Worm (Caenorhabditis elegans) whole organism, L4/young adult: ENCODE measurements around the gene K09A9.8.

Experiments used
- W03F9.2 ChIP-seq: fragments of 150-350 bp; optimal IDR thresholded peaks from 2 replicates; lab custom pipeline; 2014; ENCODE audit warnings: missing biosample characterization, missing genetic modification characterization
- dao-5 ChIP-seq: sonication (generic microtip); optimal IDR thresholded peaks from 2 replicates; lab custom pipeline; 2016; ENCODE audit warnings: missing genotype, missing genetic modification characterization, moderate library complexity, missing compliant biosample characterization
- him-1 ChIP-seq: sonication (generic microtip); optimal IDR thresholded peaks from 2 replicates; lab custom pipeline; 2016; ENCODE audit warnings: missing genotype, missing genetic modification reagents, missing genetic modification characterization, missing compliant biosample characterization

The K09A9.8 gene

DNA sequence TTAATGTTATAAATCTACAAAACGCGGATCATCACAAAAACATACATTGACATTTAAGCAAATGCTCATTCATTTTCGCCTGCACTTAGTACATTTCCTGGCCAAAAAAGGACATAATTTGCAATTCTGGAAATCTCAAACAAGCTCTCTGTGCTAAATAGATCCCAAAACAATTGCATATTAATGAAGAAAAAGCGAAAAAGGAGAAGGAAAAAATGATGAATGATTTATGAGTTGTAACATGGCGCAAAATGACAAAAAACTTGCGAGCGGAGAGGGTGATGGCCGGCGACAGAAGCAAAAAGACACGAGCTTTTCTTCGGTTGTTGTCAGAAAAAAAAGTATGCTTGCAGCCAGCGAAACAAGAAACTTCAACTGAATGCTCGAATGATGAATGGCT, 42.1 kb downstream of the K09A9.8 start:
- no peak for TF ChIP-seq W03F9.2 (tag; lab: Kevin White, UChicago)
- TF ChIP-seq him-1, result no peak
- no peak for TF ChIP-seq dao-5 (tag; lab: Kevin White, UChicago)

DNA sequence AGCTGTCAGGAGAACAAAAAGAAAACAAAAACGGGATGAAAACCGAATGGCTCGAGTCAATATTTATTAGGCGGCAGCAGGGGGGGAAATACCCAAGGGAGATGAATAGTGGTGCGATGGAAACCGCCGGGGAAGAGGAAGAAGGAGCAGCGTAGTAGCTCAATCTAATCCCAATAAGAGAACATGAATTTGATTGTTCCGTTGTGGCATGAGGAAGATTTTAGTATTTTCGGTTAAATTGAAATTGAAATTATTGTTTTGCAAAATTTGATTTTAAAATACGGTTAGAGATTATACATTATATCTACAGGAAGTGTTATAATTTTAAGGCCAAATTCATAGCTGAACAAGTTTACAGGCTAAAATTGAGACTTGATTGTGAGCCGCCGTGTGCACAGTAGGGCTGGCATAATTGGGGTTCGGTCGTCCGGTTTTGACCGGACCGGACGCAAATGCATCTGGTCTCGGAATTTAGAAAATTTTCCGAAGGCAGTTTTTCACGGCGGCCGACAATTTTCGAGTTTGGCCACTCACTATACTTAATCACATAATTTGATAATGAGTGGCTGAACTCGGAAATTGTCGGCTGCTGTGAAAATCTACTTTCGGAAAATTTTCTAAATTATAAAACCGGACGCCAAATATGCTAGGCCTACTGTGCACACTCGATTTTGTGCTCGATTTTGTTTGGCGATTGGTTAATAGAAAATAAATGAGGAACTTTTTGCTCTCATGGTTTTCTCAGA, 44.8 kb downstream of the K09A9.8 start:
- TF ChIP-seq W03F9.2 (tag; lab: Kevin White, UChicago) (no peak), him-1 (no peak), dao-5 (tag; lab: Kevin White, UChicago) (no peak)

DNA sequence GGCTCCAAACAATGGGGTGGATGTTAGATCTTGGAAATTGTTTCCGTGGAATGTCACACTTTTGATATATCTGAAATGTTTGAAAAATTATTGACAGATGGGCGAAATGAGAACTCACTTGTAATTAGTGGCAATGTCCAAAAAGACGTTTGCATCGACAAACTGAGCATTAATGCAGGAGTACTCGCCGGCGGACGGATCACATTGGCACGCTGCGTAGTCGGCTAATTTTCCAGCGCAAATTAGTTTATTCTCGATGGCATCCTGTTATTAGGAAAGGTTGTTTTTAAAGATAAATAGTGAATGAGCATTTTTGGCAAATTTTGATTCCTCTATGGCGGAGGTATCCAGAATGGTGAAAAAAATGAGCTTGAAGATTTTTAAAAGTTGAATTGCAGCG, 46.2 kb downstream of the K09A9.8 start:
- no peak for TF ChIP-seq him-1
- TF ChIP-seq W03F9.2 (tag; lab: Kevin White, UChicago), result no peak
- no peak for TF ChIP-seq dao-5 (tag; lab: Kevin White, UChicago)

DNA sequence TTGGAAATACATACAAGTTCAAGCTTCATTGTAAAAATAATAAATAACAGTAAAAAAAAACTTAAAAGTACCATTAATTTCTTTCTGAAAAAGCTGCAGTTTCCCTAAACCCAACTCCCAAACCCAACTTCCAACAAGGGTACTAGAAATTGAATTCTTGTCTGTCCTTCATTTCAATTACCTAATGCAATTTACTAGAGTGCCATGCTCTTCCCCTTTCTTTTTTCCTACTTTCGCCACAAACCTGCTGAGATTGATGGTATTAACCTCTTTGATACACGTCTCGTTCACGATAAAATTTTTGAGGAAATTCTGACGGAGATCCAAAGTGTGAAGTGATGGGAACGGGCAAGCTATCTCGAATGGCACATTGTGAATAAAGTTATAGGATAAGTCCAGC, 49.1 kb downstream of the K09A9.8 start:
- no peak for TF ChIP-seq him-1
- TF ChIP-seq W03F9.2 (tag; lab: Kevin White, UChicago), result no peak
- TF ChIP-seq dao-5 (tag; lab: Kevin White, UChicago), result no peak

DNA sequence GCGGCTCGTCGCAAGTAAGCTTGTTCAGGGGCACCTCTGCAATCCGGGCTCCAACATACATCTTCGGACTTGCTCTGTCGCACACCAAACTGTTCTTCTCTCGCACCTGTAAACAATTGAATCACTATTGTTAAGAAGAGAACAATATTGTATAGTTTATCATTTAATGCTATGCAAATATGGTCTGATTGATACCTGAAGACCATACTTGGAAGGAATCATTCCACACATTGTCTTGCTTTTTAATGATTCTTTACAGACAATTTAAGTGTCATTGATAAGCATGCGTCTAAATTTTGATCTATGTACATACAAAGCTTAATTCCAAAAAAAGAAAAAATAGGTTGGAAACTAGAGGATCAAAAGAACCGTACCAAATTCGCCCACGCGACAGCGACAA, 50.0 kb downstream of the K09A9.8 start:
- TF ChIP-seq him-1 (no peak), dao-5 (tag; lab: Kevin White, UChicago) (no peak), W03F9.2 (tag; lab: Kevin White, UChicago) (no peak)
